Worm (Caenorhabditis elegans) whole organism, L1 larva: ENCODE results near the gene srp-7.

ENCODE experiments used
- F16B12.6 ChIP-seq: fragments of 150-350 bp; optimal IDR thresholded peaks from 2 replicates; lab custom pipeline; 2014; ENCODE audit warnings: missing biosample characterization, missing genetic modification characterization
- Y116A8C.19 ChIP-seq: sonication (generic microtip); optimal IDR thresholded peaks from 2 replicates; lab custom pipeline; 2016; ENCODE audit warnings: missing compliant biosample characterization, missing genetic modification characterization, borderline replicate concordance
- alr-1 ChIP-seq: fragments of 200-800 bp; sonication (Bioruptor generic); optimal IDR thresholded peaks from 2 replicates; lab custom pipeline; 2018; ENCODE audit warnings: borderline replicate concordance, mild to moderate bottlenecking, missing genetic modification characterization, missing compliant biosample characterization
- aly-2 ChIP-seq: fragments of 150-350 bp; optimal IDR thresholded peaks from 2 replicates; lab custom pipeline; 2014; ENCODE audit warnings: missing biosample characterization, missing genetic modification characterization
- blmp-1 ChIP-seq: fragments of 150-350 bp; optimal IDR thresholded peaks from 2 replicates; lab custom pipeline; 2014; ENCODE audit warnings: missing biosample characterization, missing genetic modification characterization
- ceh-63 ChIP-seq: fragments of 200-800 bp; sonication (Bioruptor generic); optimal IDR thresholded peaks from 2 replicates; lab custom pipeline; 2018; ENCODE audit warnings: mild to moderate bottlenecking, missing genetic modification characterization, missing compliant biosample characterization
- ceh-8 ChIP-seq: fragments of 200-800 bp; sonication (Bioruptor generic); optimal IDR thresholded peaks from 2 replicates; lab custom pipeline; 2018; ENCODE audit warnings: mild to moderate bottlenecking, missing genetic modification characterization, moderate library complexity, missing compliant biosample characterization
- ceh-90 ChIP-seq: sonication (generic microtip); optimal IDR thresholded peaks from 2 replicates; lab custom pipeline; 2016; ENCODE audit warnings: missing genetic modification characterization, missing compliant biosample characterization
- ces-1 ChIP-seq: fragments of 150-350 bp; optimal IDR thresholded peaks from 2 replicates; lab custom pipeline; 2014; ENCODE audit warnings: missing biosample characterization, missing genetic modification reagents, missing genetic modification characterization
- dsc-1 ChIP-seq: sonication (generic microtip); optimal IDR thresholded peaks from 2 replicates; lab custom pipeline; 2016; ENCODE audit warnings: mild to moderate bottlenecking, missing genetic modification characterization, missing compliant biosample characterization
- efl-1 ChIP-seq, 4 experiments: fragments of 150-350 bp; optimal IDR thresholded peaks in 3 of 4; peaks in 1 of 4; 1 replicate in 1 of 4; 2 replicates in 3 of 4; lab custom pipeline; 2014; ENCODE audit warnings: missing biosample characterization in 2 of 4, missing genetic modification characterization in 2 of 4, missing genetic modification reagents in 2 of 4
- egl-13 ChIP-seq: sonication (generic microtip); optimal IDR thresholded peaks from 2 replicates; lab custom pipeline; 2016; ENCODE audit warnings: missing genotype, missing genetic modification reagents, missing genetic modification characterization, missing compliant biosample characterization
- elt-3 ChIP-seq, 6 experiments: fragments of 150-350 bp in 1 of 6; sonication (generic microtip); optimal IDR thresholded peaks; 2 replicates each; lab custom pipeline; 2017 to 2018; ENCODE audit warnings: missing biosample characterization in 6 of 6, missing genetic modification characterization in 6 of 6, inconsistent platforms in 1 of 6
- fkh-10 ChIP-seq: sonication (generic microtip); optimal IDR thresholded peaks from 2 replicates; lab custom pipeline; 2017; ENCODE audit warnings: missing biosample characterization, missing genetic modification reagents, missing genetic modification characterization
- fos-1 ChIP-seq: fragments of 150-350 bp; optimal IDR thresholded peaks from 2 replicates; lab custom pipeline; 2014; ENCODE audit warnings: missing biosample characterization, missing genetic modification characterization
- hlh-17 ChIP-seq: fragments of 200-800 bp; sonication (Bioruptor generic); optimal IDR thresholded peaks from 2 replicates; lab custom pipeline; 2018; ENCODE audit warnings: missing genetic modification characterization, mild to moderate bottlenecking, missing compliant biosample characterization, moderate library complexity, borderline replicate concordance
- hlh-4 ChIP-seq: sonication (generic microtip); optimal IDR thresholded peaks from 2 replicates; lab custom pipeline; 2016; ENCODE audit warnings: mild to moderate bottlenecking, missing genetic modification characterization, missing compliant biosample characterization
- hpl-2 ChIP-seq: fragments of 150-350 bp; optimal IDR thresholded peaks from 2 replicates; lab custom pipeline; 2014; ENCODE audit warnings: missing biosample characterization, missing genetic modification reagents, missing genetic modification characterization
- irx-1 ChIP-seq: sonication (generic microtip); optimal IDR thresholded peaks from 2 replicates; lab custom pipeline; 2016; ENCODE audit warnings: missing genetic modification characterization, missing compliant biosample characterization
- jun-1 ChIP-seq: fragments of 150-350 bp; optimal IDR thresholded peaks from 2 replicates; lab custom pipeline; 2014; ENCODE audit warnings: missing biosample characterization, missing genetic modification reagents, missing genetic modification characterization
- lin-39 ChIP-seq: fragments of 150-350 bp; optimal IDR thresholded peaks from 2 replicates; lab custom pipeline; 2014; ENCODE audit warnings: missing biosample characterization, missing genetic modification reagents, missing genetic modification characterization
- lir-3 ChIP-seq: sonication (generic microtip); optimal IDR thresholded peaks from 2 replicates; lab custom pipeline; 2016; ENCODE audit warnings: mild to moderate bottlenecking, missing genetic modification characterization, moderate library complexity, missing compliant biosample characterization; ENCODE audit not compliant: poor library complexity
- lsy-2 ChIP-seq, 2 experiments: fragments of 150-350 bp; optimal IDR thresholded peaks; 2 replicates each; lab custom pipeline; 2014; ENCODE audit warnings: missing biosample characterization in 2 of 2, missing genetic modification characterization in 2 of 2
- mef-2 ChIP-seq: fragments of 150-350 bp; optimal IDR thresholded peaks from 2 replicates; lab custom pipeline; 2014; ENCODE audit warnings: missing biosample characterization, missing genetic modification characterization
- mep-1 ChIP-seq: fragments of 150-350 bp; optimal IDR thresholded peaks from 2 replicates; lab custom pipeline; 2014; ENCODE audit warnings: missing biosample characterization, missing genetic modification characterization
- nhr-19 ChIP-seq: fragments of 200-800 bp; sonication (Bioruptor generic); conservative IDR thresholded peaks from 2 replicates; pipeline ENCODE4 v1.3.6; 2022; ENCODE audit warnings: missing genetic modification characterization, missing compliant biosample characterization
- nhr-20 ChIP-seq: sonication (generic microtip); optimal IDR thresholded peaks from 2 replicates; lab custom pipeline; 2016; ENCODE audit warnings: mild to moderate bottlenecking, missing genetic modification characterization, missing compliant biosample characterization
- nhr-237 ChIP-seq: fragments of 150-350 bp; optimal IDR thresholded peaks from 2 replicates; lab custom pipeline; 2014; ENCODE audit warnings: missing biosample characterization, missing genetic modification characterization
- nhr-47 ChIP-seq: sonication (generic microtip); optimal IDR thresholded peaks from 2 replicates; lab custom pipeline; 2016; ENCODE audit warnings: mild to moderate bottlenecking, missing genetic modification characterization, moderate library complexity, missing compliant biosample characterization
- nhr-71 ChIP-seq: sonication (generic microtip); optimal IDR thresholded peaks from 2 replicates; lab custom pipeline; 2016; ENCODE audit warnings: mild to moderate bottlenecking, missing genetic modification characterization, moderate library complexity, missing compliant biosample characterization
- nhr-84 ChIP-seq: sonication (generic microtip); optimal IDR thresholded peaks from 2 replicates; lab custom pipeline; 2017; ENCODE audit warnings: missing biosample characterization, missing genetic modification characterization
- nhr-85 ChIP-seq: sonication (generic microtip); peaks from one replicate; lab custom pipeline; 2016; ENCODE audit warnings: missing genetic modification characterization, inconsistent platforms, missing compliant biosample characterization
- pag-3 ChIP-seq: sonication (generic microtip); optimal IDR thresholded peaks from 2 replicates; lab custom pipeline; 2017; ENCODE audit warnings: missing genetic modification characterization, mild to moderate bottlenecking, missing compliant biosample characterization, antibody characterized with exemption, borderline replicate concordance; ENCODE audit not compliant: insufficient read depth
- pqm-1 ChIP-seq: sonication (generic microtip); optimal IDR thresholded peaks from 3 replicates; lab custom pipeline; 2017; ENCODE audit warnings: missing biosample characterization, missing genetic modification characterization
- rnt-1 ChIP-seq: sonication (generic microtip); optimal IDR thresholded peaks from 2 replicates; lab custom pipeline; 2016; ENCODE audit warnings: mild to moderate bottlenecking, missing genetic modification characterization, moderate library complexity, missing compliant biosample characterization
- skn-1 ChIP-seq: fragments of 150-350 bp; optimal IDR thresholded peaks from 2 replicates; lab custom pipeline; 2014; ENCODE audit warnings: missing biosample characterization, missing genetic modification characterization
- snpc-4 ChIP-seq: fragments of 150-350 bp; optimal IDR thresholded peaks from 2 replicates; lab custom pipeline; 2014; ENCODE audit warnings: missing biosample characterization, missing genetic modification characterization
- sup-37 ChIP-seq: fragments of 200-800 bp; sonication (Bioruptor generic); optimal IDR thresholded peaks from 2 replicates; lab custom pipeline; 2018; ENCODE audit warnings: mild to moderate bottlenecking, missing genetic modification characterization, missing compliant biosample characterization
- tbx-2 ChIP-seq: sonication (generic microtip); optimal IDR thresholded peaks from 2 replicates; lab custom pipeline; 2016; ENCODE audit warnings: missing genetic modification characterization, missing compliant biosample characterization
- unc-130 ChIP-seq: fragments of 150-350 bp; optimal IDR thresholded peaks from 2 replicates; lab custom pipeline; 2017; ENCODE audit warnings: missing biosample characterization, missing genetic modification characterization, inconsistent platforms
- unc-30 ChIP-seq: sonication (generic microtip); optimal IDR thresholded peaks from 2 replicates; lab custom pipeline; 2017; ENCODE audit warnings: missing biosample characterization, missing genetic modification characterization
- unc-62 ChIP-seq: fragments of 150-350 bp; optimal IDR thresholded peaks from 2 replicates; lab custom pipeline; 2014; ENCODE audit warnings: missing biosample characterization, missing genetic modification reagents, missing genetic modification characterization

Gene srp-7

DNA sequence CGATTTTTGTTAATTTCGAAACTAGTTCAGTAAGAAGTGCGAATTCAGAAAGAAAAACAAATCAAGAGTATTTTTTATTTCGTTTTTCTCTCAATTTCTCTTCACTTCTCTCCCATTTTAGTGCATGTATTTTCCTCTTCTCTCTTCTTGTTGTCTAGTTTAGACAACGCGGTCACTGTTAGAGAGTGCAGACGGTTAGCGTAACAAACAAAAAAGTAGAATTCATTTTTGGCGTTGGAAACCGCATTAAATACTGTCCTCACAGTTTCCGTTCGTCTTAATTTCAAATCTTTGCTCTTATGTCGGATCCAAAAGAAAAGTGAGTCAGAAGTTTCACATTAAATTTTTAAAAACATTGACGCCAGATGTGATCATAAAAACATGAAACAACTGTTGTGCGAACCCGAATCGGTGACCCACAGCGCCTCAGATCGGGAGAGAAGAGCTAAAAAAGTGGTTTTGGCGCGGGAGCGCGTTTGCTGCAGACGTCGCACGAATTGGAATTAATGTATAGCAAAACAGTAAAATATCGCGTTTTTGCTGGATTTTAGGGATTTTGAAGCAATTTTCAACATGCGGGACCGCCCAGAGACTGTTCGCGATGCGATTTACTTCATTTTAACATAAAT, at the start of gene srp-7 (continued):
- TF ChIP-seq hlh-17 (GFP tag; lab: Kevin White, UChicago) (no peak), tbx-2 (tag; lab: Kevin White, UChicago) (no peak), fos-1 (no peak), lsy-2 (tag; optimal IDR thresholded peaks at IDR 0.05; lab: Kevin White, UChicago) (no peak), dsc-1 (tag; lab: Kevin White, UChicago) (no peak), ces-1 (GFP tag; lab: Kevin White, UChicago) (no peak), egl-13 (no peak), nhr-71 (tag; lab: Kevin White, UChicago) (peak; percentile 32), Y116A8C.19 (tag; lab: Kevin White, UChicago) (no peak), nhr-237 (tag; lab: Kevin White, UChicago) (no peak), pag-3 (no peak), lin-39 (tag; lab: Kevin White, UChicago) (no peak), mep-1 (tag; lab: Kevin White, UChicago) (peak; percentile 34), F16B12.6 (no peak), lir-3 (tag; lab: Kevin White, UChicago) (no peak), ceh-63 (GFP tag; lab: Kevin White, UChicago) (no peak), ceh-8 (no peak), unc-62 (no peak), unc-30 (no peak), nhr-19 (peak; percentile 74), nhr-85 (tag; lab: Kevin White, UChicago) (peak; percentile 40), aly-2 (tag; lab: Kevin White, UChicago) (no peak), alr-1 (tag; lab: Kevin White, UChicago) (no peak), elt-3 (tag; optimal IDR thresholded peaks at IDR 0.05; lab: Kevin White, UChicago) (no peak), fkh-10 (GFP tag; lab: Kevin White, UChicago) (no peak), nhr-84 (tag; lab: Kevin White, UChicago) (no peak), sup-37 (GFP tag; lab: Kevin White, UChicago) (no peak), blmp-1 (peak; percentile 56), pqm-1 (tag; lab: Kevin White, UChicago) (no peak), skn-1 (tag; lab: Kevin White, UChicago) (no peak), irx-1 (no peak)

DNA sequence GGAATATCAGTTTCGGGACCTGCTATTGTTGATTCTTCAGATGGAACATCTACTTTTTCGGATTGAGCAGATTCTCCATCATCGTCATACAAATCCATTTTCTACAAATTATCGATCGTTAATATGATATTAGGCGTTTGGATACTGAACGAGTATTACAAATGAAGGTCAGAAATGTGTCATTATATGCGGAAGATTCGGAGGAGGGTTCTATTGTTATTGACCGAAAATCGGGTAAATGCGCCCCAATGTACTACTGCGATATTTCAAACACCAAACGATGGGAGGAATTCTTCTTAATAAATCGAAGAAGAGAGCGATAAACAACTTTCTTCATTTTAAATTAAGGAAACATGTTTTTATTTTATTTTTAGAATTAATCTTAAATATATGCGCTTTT, 49.7 kb upstream of the srp-7 start, which contains the start of gene spr-1:
Gene spr-1 (minus strand): TSS at position 101 of the 400 bp plus-strand sequence.
- TF ChIP-seq irx-1 (no peak), nhr-20 (no peak), efl-1 (optimal IDR thresholded peaks at IDR 0.05; lab: Kevin White, UChicago) (no peak), efl-1 (GFP tag; optimal IDR thresholded peaks at IDR 0.05 in 1 of 2; lab: Kevin White, UChicago) (peak in 1 of 2 experiments; percentile 11), elt-3 (tag; optimal IDR thresholded peaks at IDR 0.05; lab: Kevin White, UChicago) (peak in 1 of 6 experiments; percentile 48), lin-39 (tag; lab: Kevin White, UChicago) (no peak), jun-1 (tag; lab: Kevin White, UChicago) (no peak), blmp-1 (peak; percentile 30), unc-130 (tag; lab: Kevin White, UChicago) (no peak), pqm-1 (tag; lab: Kevin White, UChicago) (no peak), snpc-4 (tag; lab: Kevin White, UChicago) (no peak), ceh-90 (tag; lab: Kevin White, UChicago) (no peak), nhr-19 (no peak), nhr-85 (tag; lab: Kevin White, UChicago) (peak; percentile 57), hlh-4 (no peak), rnt-1 (tag; lab: Kevin White, UChicago) (no peak), mef-2 (no peak), hpl-2 (GFP tag; lab: Kevin White, UChicago) (no peak), nhr-47 (tag; lab: Kevin White, UChicago) (no peak), nhr-71 (tag; lab: Kevin White, UChicago) (no peak), nhr-237 (tag; lab: Kevin White, UChicago) (no peak)
